Fruit fly (Drosophila melanogaster): ENCODE data around the gene CG32219.

dm6 chr3L:19905427-19905826 lies 45.5 kb downstream of the CG32219 start:
- no peak for TF ChIP-seq CG8478 (optimal IDR thresholded peaks at IDR 0.05)
- TF ChIP-seq CTCF (optimal IDR thresholded peaks at IDR 0.05): no peak

All from S2 (cell line).